In the genomic region with DNA sequence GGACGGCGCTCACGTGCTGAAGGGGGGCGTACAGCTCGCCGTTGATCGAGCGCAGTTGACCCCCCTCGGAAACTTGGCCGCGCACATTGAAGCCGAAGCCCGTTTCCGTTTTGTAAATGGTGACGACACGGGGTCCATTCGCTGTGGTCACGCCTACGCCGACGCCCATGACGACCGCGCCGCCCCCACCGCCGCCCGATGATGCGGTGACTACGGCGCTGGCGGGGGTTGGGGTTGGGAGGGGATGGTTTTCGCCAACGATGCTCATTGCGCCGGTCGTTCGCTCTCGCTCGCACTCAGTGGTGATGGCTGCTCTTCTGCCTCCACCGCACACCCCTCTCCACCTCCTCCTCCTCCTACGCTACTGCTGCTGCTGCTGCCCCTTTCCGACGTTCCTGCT, we compare ENCODE assay signal across 5 fruit fly cellular contexts.
TF ChIP-seq lines count a peak whose summit lies in the region.

No protein-coding gene starts in this region.

- no peak for TF ChIP-seq CTCF in whole organism, embryonic (GFP tag; optimal IDR thresholded peaks at IDR 0.05; lab: Kevin White, UChicago)

TF ChIP-seq in whole organism, adult, 20 proteins besides CTCF, POLR2A, EP300 and RAD21 (continues in another document):
- no peak for TF ChIP-seq Crg-1 (GFP tag; optimal IDR thresholded peaks at IDR 0.05; lab: Kevin White, UChicago)
- no peak for TF ChIP-seq CG33017 (tag; optimal IDR thresholded peaks at IDR 0.05; lab: Kevin White, UChicago)
- no peak for TF ChIP-seq Clk (GFP tag; optimal IDR thresholded peaks at IDR 0.05; lab: Kevin White, UChicago)
- TF ChIP-seq CG7045 (GFP tag; optimal IDR thresholded peaks at IDR 0.05; lab: Kevin White, UChicago): peak; percentile 17
- peak; percentile 11 for TF ChIP-seq cic (GFP tag; optimal IDR thresholded peaks at IDR 0.05; lab: Kevin White, UChicago)
- TF ChIP-seq kay (GFP tag; lab: Kevin White, UChicago; ENCODE audit: borderline replicate concordance): no peak
- peak; percentile 87 for TF ChIP-seq tj (GFP tag; optimal IDR thresholded peaks at IDR 0.05; lab: Kevin White, UChicago)
- TF ChIP-seq Mnt (GFP tag; optimal IDR thresholded peaks at IDR 0.05; lab: Kevin White, UChicago): no peak
- TF ChIP-seq CG1620 (GFP tag; optimal IDR thresholded peaks at IDR 0.05; lab: Kevin White, UChicago): no peak
- TF ChIP-seq cnc (optimal IDR thresholded peaks at IDR 0.05; lab: Kevin White, UChicago): no peak
- no peak for TF ChIP-seq CG11617 (GFP tag; optimal IDR thresholded peaks at IDR 0.05; lab: Kevin White, UChicago)
- TF ChIP-seq Hr96 (GFP tag; optimal IDR thresholded peaks at IDR 0.05; lab: Kevin White, UChicago): no peak
- TF ChIP-seq toe (GFP tag; optimal IDR thresholded peaks at IDR 0.05; lab: Kevin White, UChicago): no peak
- no peak for TF ChIP-seq ovo (GFP tag; optimal IDR thresholded peaks at IDR 0.05; lab: Kevin White, UChicago)
- TF ChIP-seq pad (GFP tag; optimal IDR thresholded peaks at IDR 0.05; lab: Kevin White, UChicago): peak; percentile 19
- TF ChIP-seq CG7101 (tag; optimal IDR thresholded peaks at IDR 0.05; lab: Kevin White, UChicago): no peak
- TF ChIP-seq CG5204 (GFP tag; optimal IDR thresholded peaks at IDR 0.05; lab: Kevin White, UChicago): no peak
- peak; percentile 4 for TF ChIP-seq CG14711 (tag; optimal IDR thresholded peaks at IDR 0.05; lab: Kevin White, UChicago)

TF ChIP-seq in whole organism, embryonic, 481 proteins besides CTCF, POLR2A, EP300 and RAD21 (continues in another document):
- no peak for TF ChIP-seq Vsx1 (GFP tag; optimal IDR thresholded peaks at IDR 0.05; lab: Kevin White, UChicago)
- TF ChIP-seq CG11695 (GFP tag; IDR thresholded peaks at IDR 0.05; lab: Robert Waterston, UW): 0 out of 3 replicates have a peak, but pooled peaks have one; percentile 36
- peak; percentile 47; the same call in 1 of the 2 replicates for TF ChIP-seq ara (GFP tag; IDR thresholded peaks at IDR 0.05; lab: Robert Waterston, UW)
- TF ChIP-seq ranshi (GFP tag; IDR thresholded peaks at IDR 0.05; lab: Robert Waterston, UW): 0 out of 2 replicates have a peak, but pooled peaks have one; percentile 34
- TF ChIP-seq CG12219 (GFP tag; optimal IDR thresholded peaks at IDR 0.05; lab: Kevin White, UChicago): no peak
- no peak for TF ChIP-seq zen2 (GFP tag; IDR thresholded peaks at IDR 0.05; lab: Robert Waterston, UW; ENCODE audit: partially characterized antibody)
- TF ChIP-seq Sry-β (GFP tag; optimal IDR thresholded peaks at IDR 0.05; lab: Kevin White, UChicago): no peak
- no peak for TF ChIP-seq az2 (GFP tag; optimal IDR thresholded peaks at IDR 0.05; lab: Kevin White, UChicago)
- peak; percentile 80; the same call in 1 of the 3 replicates for TF ChIP-seq CG34422 (GFP tag; IDR thresholded peaks at IDR 0.05; lab: Robert Waterston, UW)
- no peak for TF ChIP-seq CG4360 (GFP tag; IDR thresholded peaks at IDR 0.05; lab: Robert Waterston, UW)
- no peak for TF ChIP-seq dan (GFP tag; IDR thresholded peaks at IDR 0.05; lab: Robert Waterston, UW)
- TF ChIP-seq otp (GFP tag; IDR thresholded peaks at IDR 0.05; lab: Robert Waterston, UW): 0 out of 3 replicates have a peak, but pooled peaks have one; percentile 16
- no peak for TF ChIP-seq Side (GFP tag; optimal IDR thresholded peaks at IDR 0.05; lab: Kevin White, UChicago)
- TF ChIP-seq CG2129 (GFP tag; IDR thresholded peaks at IDR 0.05; lab: Robert Waterston, UW; ENCODE audit: partially characterized antibody): no peak
- TF ChIP-seq ac (GFP tag; optimal IDR thresholded peaks at IDR 0.05; lab: Kevin White, UChicago): no peak
- peak; percentile 8 for TF ChIP-seq mam (GFP tag; optimal IDR thresholded peaks at IDR 0.05; lab: Kevin White, UChicago)

TF ChIP-seq in whole organism, prepupa, 60 proteins besides CTCF, POLR2A, EP300 and RAD21 (continues in another document):
- peak; percentile 32 for TF ChIP-seq CG7368 (GFP tag; optimal IDR thresholded peaks at IDR 0.05; lab: Kevin White, UChicago)
- TF ChIP-seq eg (GFP tag; IDR thresholded peaks at IDR 0.05; lab: Robert Waterston, UW): peak; percentile 78
- TF ChIP-seq Ets96B (tag; optimal IDR thresholded peaks at IDR 0.05; lab: Kevin White, UChicago): peak; percentile 24
- peak; percentile 29 for TF ChIP-seq CG10631 (GFP tag; optimal IDR thresholded peaks at IDR 0.05; lab: Kevin White, UChicago)
- peak; percentile 11 for TF ChIP-seq acj6 (GFP tag; optimal IDR thresholded peaks at IDR 0.05; lab: Kevin White, UChicago)
- peak; percentile 21 for TF ChIP-seq CG6276 (GFP tag; optimal IDR thresholded peaks at IDR 0.05; lab: Kevin White, UChicago)
- peak; percentile 51 for TF ChIP-seq Hr39 (GFP tag; optimal IDR thresholded peaks at IDR 0.05; lab: Kevin White, UChicago)
- no peak for TF ChIP-seq CG11294 (GFP tag; IDR thresholded peaks at IDR 0.05; lab: Robert Waterston, UW)
- peak; percentile 36 for TF ChIP-seq CG1621 (tag; optimal IDR thresholded peaks at IDR 0.05; lab: Kevin White, UChicago)
- TF ChIP-seq Sox14 (GFP tag; optimal IDR thresholded peaks at IDR 0.05; lab: Kevin White, UChicago): peak; percentile 2
- peak; percentile 47; the same call in 1 of the 2 replicates for TF ChIP-seq Gug (GFP tag; IDR thresholded peaks at IDR 0.05; lab: Robert Waterston, UW)
- TF ChIP-seq cyc (GFP tag; optimal IDR thresholded peaks at IDR 0.05; lab: Kevin White, UChicago): peak; percentile 29
- TF ChIP-seq CG32006 (GFP tag; optimal IDR thresholded peaks at IDR 0.05; lab: Kevin White, UChicago): peak; percentile 34
- no peak for TF ChIP-seq CG4318 (GFP tag; optimal IDR thresholded peaks at IDR 0.05; lab: Kevin White, UChicago)
- TF ChIP-seq CG6792 (GFP tag; optimal IDR thresholded peaks at IDR 0.05; lab: Kevin White, UChicago): peak; percentile 33
- peak; percentile 29 for TF ChIP-seq net (GFP tag; optimal IDR thresholded peaks at IDR 0.05; lab: Kevin White, UChicago)
- TF ChIP-seq Sox15 (GFP tag; optimal IDR thresholded peaks at IDR 0.05; lab: Kevin White, UChicago): peak; percentile 4
- TF ChIP-seq dac (GFP tag; optimal IDR thresholded peaks at IDR 0.05; lab: Kevin White, UChicago): no peak
- no peak for TF ChIP-seq Eip78C (GFP tag; lab: Kevin White, UChicago)

TF ChIP-seq in whole organism, pupa, 21 proteins besides CTCF, POLR2A, EP300 and RAD21:
- TF ChIP-seq CG15710 (tag; optimal IDR thresholded peaks at IDR 0.05; lab: Kevin White, UChicago): peak; percentile 7
- TF ChIP-seq CG8159 (tag; optimal IDR thresholded peaks at IDR 0.05; lab: Kevin White, UChicago): peak; percentile 26
- TF ChIP-seq Pif1B (GFP tag; optimal IDR thresholded peaks at IDR 0.05; lab: Kevin White, UChicago): no peak
- no peak for TF ChIP-seq Snoo (tag; optimal IDR thresholded peaks at IDR 0.05; lab: Kevin White, UChicago)
- TF ChIP-seq CG13204 (GFP tag; optimal IDR thresholded peaks at IDR 0.05; lab: Kevin White, UChicago): peak; percentile 95
- TF ChIP-seq CG32121 (GFP tag; IDR thresholded peaks at IDR 0.05; lab: Robert Waterston, UW): peak; percentile 72
- peak; percentile 10 for TF ChIP-seq CG9948 (tag; optimal IDR thresholded peaks at IDR 0.05; lab: Kevin White, UChicago)
- peak; percentile 76; the same call in 2 of the 3 replicates for TF ChIP-seq fd96Ca (GFP tag; IDR thresholded peaks at IDR 0.05; lab: Robert Waterston, UW)
- TF ChIP-seq EcR (GFP tag; optimal IDR thresholded peaks at IDR 0.05; lab: Kevin White, UChicago): no peak
- TF ChIP-seq CG8301 (tag; optimal IDR thresholded peaks at IDR 0.05; lab: Kevin White, UChicago): no peak
- TF ChIP-seq rn (GFP tag; IDR thresholded peaks at IDR 0.05; lab: Robert Waterston, UW): peak; percentile 56; the same call in 1 of the 2 replicates
- 0 out of 2 replicates have a peak, but pooled peaks have one; percentile 37 for TF ChIP-seq CG10348 (GFP tag; IDR thresholded peaks at IDR 0.05; lab: Robert Waterston, UW)
- no peak for TF ChIP-seq CG14655 (GFP tag; optimal IDR thresholded peaks at IDR 0.05; lab: Kevin White, UChicago)
- 0 out of 2 replicates have a peak, but pooled peaks have one; percentile 17 for TF ChIP-seq CG12605 (GFP tag; IDR thresholded peaks at IDR 0.05; lab: Robert Waterston, UW)
- TF ChIP-seq D1 (tag; optimal IDR thresholded peaks at IDR 0.05; lab: Kevin White, UChicago): no peak
- TF ChIP-seq CG4496 (GFP tag; IDR thresholded peaks at IDR 0.05; lab: Robert Waterston, UW): peak; percentile 85
- TF ChIP-seq CG34367 (tag; optimal IDR thresholded peaks at IDR 0.05; lab: Kevin White, UChicago): no peak
- TF ChIP-seq Ets98B (GFP tag; IDR thresholded peaks at IDR 0.05; lab: Robert Waterston, UW): peak; percentile 64
TF ChIP-seq in whole organism, pupa: peak in this region for 11.

TF ChIP-seq in whole organism, wandering third instar larva, 38 proteins besides CTCF, POLR2A, EP300 and RAD21:
- peak; percentile 8 for TF ChIP-seq rgr (GFP tag; optimal IDR thresholded peaks at IDR 0.05; lab: Kevin White, UChicago)
- peak; percentile 4 for TF ChIP-seq ey (GFP tag; optimal IDR thresholded peaks at IDR 0.05; lab: Kevin White, UChicago)
- TF ChIP-seq Rel (GFP tag; optimal IDR thresholded peaks at IDR 0.05; lab: Kevin White, UChicago): no peak
- TF ChIP-seq Rel (tag; optimal IDR thresholded peaks at IDR 0.05; lab: Kevin White, UChicago): no peak
- no peak for TF ChIP-seq psq (GFP tag; optimal IDR thresholded peaks at IDR 0.05; lab: Kevin White, UChicago)
- no peak for TF ChIP-seq Dfd (GFP tag; optimal IDR thresholded peaks at IDR 0.05; lab: Kevin White, UChicago)
- no peak for TF ChIP-seq dl (GFP tag; optimal IDR thresholded peaks at IDR 0.05; lab: Kevin White, UChicago; ENCODE audit: insufficient read depth in 1 of 2, partially characterized antibody in 2 of 2)
- TF ChIP-seq Mio (GFP tag; optimal IDR thresholded peaks at IDR 0.05; lab: Kevin White, UChicago): no peak
- no peak for TF ChIP-seq brk (GFP tag; optimal IDR thresholded peaks at IDR 0.05; lab: Kevin White, UChicago)
- no peak for TF ChIP-seq sage (GFP tag; optimal IDR thresholded peaks at IDR 0.05; lab: Kevin White, UChicago)
- TF ChIP-seq dsf (GFP tag; optimal IDR thresholded peaks at IDR 0.05; lab: Kevin White, UChicago; ENCODE audit: borderline replicate concordance): no peak
- TF ChIP-seq pan (optimal IDR thresholded peaks at IDR 0.05; lab: Kevin White, UChicago): no peak
- TF ChIP-seq br (GFP tag; optimal IDR thresholded peaks at IDR 0.05; lab: Kevin White, UChicago): peak; percentile 14
- no peak for TF ChIP-seq N (GFP tag; optimal IDR thresholded peaks at IDR 0.05; lab: Kevin White, UChicago)
- peak in 1 of 2 experiments; percentile 55 for TF ChIP-seq foxo (GFP tag; optimal IDR thresholded peaks at IDR 0.05; lab: Kevin White, UChicago)
- TF ChIP-seq Jra (GFP tag; optimal IDR thresholded peaks at IDR 0.05; lab: Kevin White, UChicago): no peak
- peak; percentile 10 for TF ChIP-seq dmrt93B (GFP tag; optimal IDR thresholded peaks at IDR 0.05; lab: Kevin White, UChicago)
- TF ChIP-seq sv (GFP tag; optimal IDR thresholded peaks at IDR 0.05; lab: Kevin White, UChicago): no peak
- peak; percentile 19 for TF ChIP-seq HLH106 (tag; optimal IDR thresholded peaks at IDR 0.05; lab: Kevin White, UChicago)
- TF ChIP-seq CrebA (GFP tag; optimal IDR thresholded peaks at IDR 0.05; lab: Kevin White, UChicago; ENCODE audit: borderline replicate concordance): no peak
